Fruit fly (Drosophila melanogaster): ENCODE measurements around the gene CG8673.

dm6 chr2L:8145067-8145808 lies 21.1 kb downstream of the CG8673 start, which contains the start of the genes CG42763 and CG43394:
- TF ChIP-seq h (optimal IDR thresholded peaks at IDR 0.05) (no peak), Sin3A (optimal IDR thresholded peaks at IDR 0.05) (no peak), insv (optimal IDR thresholded peaks at IDR 0.05) (no peak), psq (optimal IDR thresholded peaks at IDR 0.05) (no peak)
